Worm (Caenorhabditis elegans): Measurements from ENCODE around the gene F55H2.7.

The F55H2.7 gene

ce11 chrIII:9546016-9546659, 30.1 kb upstream of the F55H2.7 start, which contains the start of gene unc-16:
unc-16 (plus strand) TSS chrIII:9546258.
- TF ChIP-seq pqm-1 (tag; optimal IDR thresholded peaks at IDR 0.05), result peak; percentile 30
- TF ChIP-seq T20F7.1 (GFP tag; optimal IDR thresholded peaks at IDR 0.05), result peak; percentile 82
- TF ChIP-seq zfp-2 (tag; optimal IDR thresholded peaks at IDR 0.05), result peak; percentile 21
- peak; percentile 56 for TF ChIP-seq vab-7 (GFP tag; IDR thresholded peaks at IDR 0.05)
- TF ChIP-seq ZK337.2 (GFP tag; IDR thresholded peaks at IDR 0.05), result 0 out of 2 replicates have a peak, but pooled peaks have one; percentile 8
- TF ChIP-seq fos-1 (tag; optimal IDR thresholded peaks at IDR 0.05), result no peak
- TF ChIP-seq php-3 (GFP tag; IDR thresholded peaks at IDR 0.05), result no peak
- TF ChIP-seq F49E8.2 (tag; optimal IDR thresholded peaks at IDR 0.05; ENCODE audit: borderline replicate concordance), result no peak
- TF ChIP-seq mep-1 (tag; optimal IDR thresholded peaks at IDR 0.05), result peak; percentile 94
- no peak for TF ChIP-seq daf-19 (GFP tag; conservative IDR thresholded peaks at IDR 0.05)
- TF ChIP-seq nhr-25 (tag; optimal IDR thresholded peaks at IDR 0.05; ENCODE audit: borderline replicate concordance, insufficient read depth), result peak; percentile 75
- no peak for TF ChIP-seq lim-7 (GFP tag; IDR thresholded peaks at IDR 0.05)
- TF ChIP-seq F37D6.2 (tag; optimal IDR thresholded peaks at IDR 0.05), result peak; percentile 77
- peak; percentile 36; the same call in 1 of the 2 replicates for TF ChIP-seq ceh-44 (GFP tag; IDR thresholded peaks at IDR 0.05)
- peak; percentile 59; the same call in 1 of the 2 replicates for TF ChIP-seq pha-4 (GFP tag; IDR thresholded peaks at IDR 0.05)
- TF ChIP-seq pha-4 (tag; optimal IDR thresholded peaks at IDR 0.05), result peak; percentile 82
- no peak for TF ChIP-seq snpc-4 (tag; optimal IDR thresholded peaks at IDR 0.05)
- TF ChIP-seq daf-12 (tag; optimal IDR thresholded peaks at IDR 0.05), result no peak
- TF ChIP-seq madf-9 (GFP tag; conservative IDR thresholded peaks at IDR 0.05), result 0 out of 2 replicates have a peak, but pooled peaks have one; percentile 21
- no peak for TF ChIP-seq jun-1 (tag; optimal IDR thresholded peaks at IDR 0.05)
- no peak for TF ChIP-seq lir-3 (tag; optimal IDR thresholded peaks at IDR 0.05)
- no peak for TF ChIP-seq ceh-62 (tag; optimal IDR thresholded peaks at IDR 0.05)
- no peak for TF ChIP-seq nhr-237 (tag; optimal IDR thresholded peaks at IDR 0.05)
- peak; percentile 83 to 97 for TF ChIP-seq mdl-1 (tag; optimal IDR thresholded peaks at IDR 0.05)
- peak; percentile 26 for TF ChIP-seq nhr-28 (tag; optimal IDR thresholded peaks at IDR 0.05)
- TF ChIP-seq hif-1 (tag; optimal IDR thresholded peaks at IDR 0.05), result peak in 1 of 2 experiments; percentile 65
- TF ChIP-seq dmd-8 (GFP tag; IDR thresholded peaks at IDR 0.05), result no peak
- TF ChIP-seq zip-11 (GFP tag; IDR thresholded peaks at IDR 0.05), result no peak
- peak; percentile 59 for TF ChIP-seq lin-13 (GFP tag; optimal IDR thresholded peaks at IDR 0.05)
- peak; percentile 38 for TF ChIP-seq ztf-7 (tag; optimal IDR thresholded peaks at IDR 0.05)
- TF ChIP-seq madf-5 (GFP tag; IDR thresholded peaks at IDR 0.05), result no peak
- no peak for TF ChIP-seq gei-8 (GFP tag; optimal IDR thresholded peaks at IDR 0.05)
- TF ChIP-seq nhr-11 (tag; optimal IDR thresholded peaks at IDR 0.05), result peak; percentile 71
- no peak for TF ChIP-seq aly-2 (tag; optimal IDR thresholded peaks at IDR 0.05)
- peak; percentile 18; the same call in 1 of the 2 replicates for TF ChIP-seq nhr-42 (GFP tag; IDR thresholded peaks at IDR 0.05)
- TF ChIP-seq nhr-10 (tag; optimal IDR thresholded peaks at IDR 0.05), result no peak
- peak; percentile 91 for TF ChIP-seq fkh-10 (GFP tag; optimal IDR thresholded peaks at IDR 0.05)
- 0 out of 2 replicates have a peak, but pooled peaks have one; percentile 16 for TF ChIP-seq set-16 (GFP tag; IDR thresholded peaks at IDR 0.05)
- no peak for TF ChIP-seq daf-8 (GFP tag; IDR thresholded peaks at IDR 0.05)
- TF ChIP-seq unc-39 (tag; optimal IDR thresholded peaks at IDR 0.05), result no peak
- peak; percentile 81 for TF ChIP-seq mes-2 (tag; optimal IDR thresholded peaks at IDR 0.05; ENCODE audit: poor library complexity, severe bottlenecking)
- TF ChIP-seq zfp-3 (GFP tag; conservative IDR thresholded peaks at IDR 0.05), result no peak
- TF ChIP-seq daf-16 (GFP tag; optimal IDR thresholded peaks at IDR 0.05), result peak in 1 of 2 experiments; percentile 28
- peak; percentile 79 for TF ChIP-seq daf-16 (tag; optimal IDR thresholded peaks at IDR 0.05)
- peak; percentile 90 for TF ChIP-seq lin-38 (GFP tag; IDR thresholded peaks at IDR 0.05)
- TF ChIP-seq nhr-77 (tag; optimal IDR thresholded peaks at IDR 0.05), result peak; percentile 50
- peak; percentile 87 for TF ChIP-seq spr-1 (tag; optimal IDR thresholded peaks at IDR 0.05)
- no peak for TF ChIP-seq egl-27 (tag; optimal IDR thresholded peaks at IDR 0.05)
- no peak; the same call in 1 of the 2 replicates for TF ChIP-seq egl-43 (GFP tag; IDR thresholded peaks at IDR 0.05)
- peak; percentile 70 for TF ChIP-seq nhr-6 (tag; optimal IDR thresholded peaks at IDR 0.05)
- TF ChIP-seq T26A8.4 (GFP tag; IDR thresholded peaks at IDR 0.05), result peak; percentile 80

All from whole organism, L4 larva.